Fruit fly (Drosophila melanogaster): ENCODE results near the gene hb.

Gene hb

dm6 chr3R:8659907-8660660, 37.5 kb downstream of the hb start (continued):
- TF ChIP-seq nerfin-1 (tag; optimal IDR thresholded peaks at IDR 0.05) (peak; percentile 39), CG12391 (tag; optimal IDR thresholded peaks at IDR 0.05) (peak; percentile 46), CG12659 (GFP tag; optimal IDR thresholded peaks at IDR 0.05) (peak; percentile 84), Med (GFP tag) (peak; percentile 98), CG18262 (tag; optimal IDR thresholded peaks at IDR 0.05) (peak; percentile 6), CG3065 (GFP tag; optimal IDR thresholded peaks at IDR 0.05) (peak; percentile 45), sens-2 (GFP tag; IDR thresholded peaks at IDR 0.05) (no peak), CG4707 (GFP tag; optimal IDR thresholded peaks at IDR 0.05) (no peak), Fer1 (GFP tag; optimal IDR thresholded peaks at IDR 0.05) (peak; percentile 61), Bteb2 (GFP tag; optimal IDR thresholded peaks at IDR 0.05) (peak; percentile 38), so (GFP tag; IDR thresholded peaks at IDR 0.05) (no peak), Lim3 (GFP tag; IDR thresholded peaks at IDR 0.05) (no peak), CG9437 (GFP tag; optimal IDR thresholded peaks at IDR 0.05) (peak; percentile 89), maf-S (GFP tag; optimal IDR thresholded peaks at IDR 0.05) (peak; percentile 40), Camta (GFP tag; optimal IDR thresholded peaks at IDR 0.05) (peak; percentile 34), p53 (GFP tag; optimal IDR thresholded peaks at IDR 0.05) (peak; percentile 80), CG9817 (tag; optimal IDR thresholded peaks at IDR 0.05) (peak; percentile 48), usp (GFP tag; optimal IDR thresholded peaks at IDR 0.05) (no peak), tx (GFP tag; optimal IDR thresholded peaks at IDR 0.05) (no peak), CG4328 (GFP tag; optimal IDR thresholded peaks at IDR 0.05) (no peak), CG10321 (GFP tag; IDR thresholded peaks at IDR 0.05) (peak; percentile 42; the same call in 1 of the 2 replicates), CG13123 (GFP tag; optimal IDR thresholded peaks at IDR 0.05) (no peak), CG2202 (tag; optimal IDR thresholded peaks at IDR 0.05) (peak; percentile 30), Dad (GFP tag; optimal IDR thresholded peaks at IDR 0.05) (peak; percentile 65), CG16815 (GFP tag; optimal IDR thresholded peaks at IDR 0.05) (no peak), CG15514 (GFP tag; optimal IDR thresholded peaks at IDR 0.05) (peak; percentile 96), vvl (GFP tag; IDR thresholded peaks at IDR 0.05) (peak; percentile 71), stwl (tag; optimal IDR thresholded peaks at IDR 0.05) (peak; percentile 76), CG6689 (GFP tag; IDR thresholded peaks at IDR 0.05) (no peak), Trl (optimal IDR thresholded peaks at IDR 0.05) (no peak), Trl (GFP tag; optimal IDR thresholded peaks at IDR 0.05) (peak; percentile 49), hkb (optimal IDR thresholded peaks at IDR 0.05) (peak; percentile 27), hkb (GFP tag; IDR thresholded peaks at IDR 0.05) (peak; percentile 38; the same call in 1 of the 2 replicates), Rfx (GFP tag; IDR thresholded peaks at IDR 0.05) (peak; percentile 83), chif (GFP tag; optimal IDR thresholded peaks at IDR 0.05) (peak in 1 of 2 experiments; percentile 23), Mad (GFP tag; optimal IDR thresholded peaks at IDR 0.05) (peak; percentile 75), CG30431 (GFP tag; optimal IDR thresholded peaks at IDR 0.05) (no peak), NK7.1 (GFP tag; optimal IDR thresholded peaks at IDR 0.05) (no peak), H15 (GFP tag; IDR thresholded peaks at IDR 0.05) (0 out of 3 replicates have a peak, but pooled peaks have one; percentile 6), E2f1 (GFP tag; IDR thresholded peaks at IDR 0.05) (peak; percentile 13; the same call in 1 of the 2 replicates), unpg (GFP tag; optimal IDR thresholded peaks at IDR 0.05) (peak; percentile 40), CG10543 (GFP tag; optimal IDR thresholded peaks at IDR 0.05) (peak; percentile 68), tio (GFP tag; optimal IDR thresholded peaks at IDR 0.05) (no peak), YL-1 (GFP tag; optimal IDR thresholded peaks at IDR 0.05) (peak; percentile 90), Side (GFP tag; optimal IDR thresholded peaks at IDR 0.05) (peak; percentile 73), zfh2 (GFP tag; optimal IDR thresholded peaks at IDR 0.05) (peak; percentile 29), lov (optimal IDR thresholded peaks at IDR 0.05) (no peak), lov (GFP tag; IDR thresholded peaks at IDR 0.05) (no peak), Asciz (GFP tag; optimal IDR thresholded peaks at IDR 0.05) (no peak), CG17912 (GFP tag; optimal IDR thresholded peaks at IDR 0.05) (peak; percentile 32), ssp (GFP tag; IDR thresholded peaks at IDR 0.05) (peak; percentile 55)

Data from whole organism, embryonic.